Worm (Caenorhabditis elegans) whole organism, L4/young adult: ENCODE results near the gene marc-2.

Experiments
- W03F9.2 ChIP-seq: fragments of 150-350 bp; optimal IDR thresholded peaks from 2 replicates; lab custom pipeline; 2014; ENCODE audit warnings: missing biosample characterization, missing genetic modification characterization
- dao-5 ChIP-seq: sonication (generic microtip); optimal IDR thresholded peaks from 2 replicates; lab custom pipeline; 2016; ENCODE audit warnings: missing genotype, missing genetic modification characterization, moderate library complexity, missing compliant biosample characterization
- him-1 ChIP-seq: sonication (generic microtip); optimal IDR thresholded peaks from 2 replicates; lab custom pipeline; 2016; ENCODE audit warnings: missing genotype, missing genetic modification reagents, missing genetic modification characterization, missing compliant biosample characterization

The marc-2 gene

ce11 chrII:10680614-10681013 is 19.8 kb upstream of the marc-2 start:
- no peak for TF ChIP-seq dao-5 (tag; lab: Kevin White, UChicago)
- no peak for TF ChIP-seq him-1 (tag; lab: Kevin White, UChicago)
- no peak for TF ChIP-seq W03F9.2

- TF ChIP-seq him-1 (tag; lab: Kevin White, UChicago) (no peak), W03F9.2 (no peak), dao-5 (tag; lab: Kevin White, UChicago) (no peak)
These were observed 19.3 kb upstream of the marc-2 start for ce11 chrII:10680130-10680529.

DNA sequence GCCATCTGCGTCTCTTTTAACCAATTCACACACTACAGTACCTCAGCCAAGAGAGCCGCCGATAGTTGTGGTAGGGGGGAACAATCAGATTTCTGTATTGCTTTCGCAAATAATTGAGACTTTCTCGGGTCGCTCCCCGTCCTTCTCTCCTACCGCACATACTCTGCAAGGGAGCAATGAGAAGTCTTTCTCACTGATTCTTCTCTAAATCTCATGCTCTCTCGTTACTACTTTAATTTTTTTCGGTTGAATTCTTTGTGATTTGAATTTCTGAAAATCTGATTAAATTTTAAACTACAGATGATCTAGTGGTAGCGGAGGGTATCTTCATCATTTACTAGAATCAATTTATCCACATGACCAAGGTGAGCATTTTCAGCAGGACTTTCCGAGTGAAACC is 14.5 kb upstream of the marc-2 start, which contains the start of gene ptb-1:
Gene ptb-1, plus strand, starts transcription at position 301 of the 400 bp plus-strand sequence.
- TF ChIP-seq dao-5 (tag; lab: Kevin White, UChicago) (no peak), W03F9.2 (no peak), him-1 (tag; lab: Kevin White, UChicago) (no peak)

DNA sequence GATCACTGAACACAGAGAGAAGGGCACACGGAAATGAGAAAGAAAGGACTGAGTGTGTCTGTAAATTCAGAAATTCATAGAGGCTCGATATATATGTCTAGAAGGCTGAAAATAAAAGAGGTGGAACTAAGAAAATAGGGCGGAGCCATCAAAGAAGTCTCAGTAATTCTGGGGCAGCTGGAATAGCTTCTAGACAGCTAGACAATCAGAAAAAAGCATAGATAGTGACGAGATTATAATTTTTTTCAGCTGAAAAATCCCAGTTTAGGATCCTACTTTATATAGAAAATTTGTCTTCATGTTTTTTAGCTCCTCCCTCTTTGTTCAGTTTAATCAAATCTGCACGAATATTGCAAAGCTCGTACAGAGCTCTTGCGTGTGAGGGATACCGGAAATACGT is 4.2 kb upstream of the marc-2 start, which contains the start of gene D2089.3:
Gene D2089.3, minus strand, starts transcription at position 101 of the 400 bp plus-strand sequence.
- TF ChIP-seq him-1 (tag; lab: Kevin White, UChicago) (no peak), W03F9.2 (no peak), dao-5 (tag; lab: Kevin White, UChicago) (no peak)

DNA sequence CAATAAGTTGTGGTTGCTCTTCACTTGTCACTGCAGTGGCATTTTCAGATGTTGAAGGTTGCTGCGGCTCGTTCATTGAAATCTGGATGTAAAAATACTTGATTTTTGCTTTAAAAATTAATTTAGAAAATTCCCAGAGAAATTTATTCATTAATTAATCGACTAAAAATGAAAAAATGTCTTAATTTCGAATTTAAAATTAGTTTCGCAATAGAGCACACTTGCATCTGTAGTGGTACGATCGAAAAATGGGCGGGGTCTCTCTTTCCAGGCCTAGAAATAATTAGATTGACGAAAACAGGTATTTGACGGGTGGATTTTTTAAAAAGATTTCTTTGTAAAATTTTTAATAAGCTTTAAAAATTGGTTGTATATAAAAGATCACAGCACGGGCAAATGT is 1.9 kb upstream of the marc-2 start, which contains the start of gene D2089.8:
Gene D2089.8, minus strand, starts transcription at position 84 of the 400 bp plus-strand sequence.
- no peak for TF ChIP-seq dao-5 (tag; lab: Kevin White, UChicago)
- TF ChIP-seq him-1 (tag; lab: Kevin White, UChicago): no peak
- TF ChIP-seq W03F9.2: peak; percentile 24

DNA sequence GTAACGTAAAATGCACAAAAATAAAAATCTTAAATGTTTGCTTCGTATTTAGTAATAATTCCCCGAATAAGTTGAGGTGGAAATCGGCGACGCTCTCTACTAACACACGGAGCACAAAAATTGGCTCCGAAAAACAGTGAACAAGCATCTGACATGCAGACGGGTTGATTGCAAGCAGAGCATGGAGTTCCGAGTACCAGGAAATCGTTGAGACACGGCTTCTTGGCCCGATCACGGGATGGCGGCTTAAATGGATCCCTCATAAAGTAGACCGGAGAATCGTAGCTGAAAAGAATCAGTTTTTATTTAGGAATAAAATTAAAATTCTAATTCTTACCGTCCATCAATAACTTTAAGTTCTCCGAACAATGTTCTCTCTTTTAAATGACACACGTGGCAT is 1.5 kb upstream of the marc-2 start:
- TF ChIP-seq W03F9.2 (no peak), him-1 (tag; lab: Kevin White, UChicago) (no peak), dao-5 (tag; lab: Kevin White, UChicago) (no peak)

ce11 chrII:10661448-10662064 is 764 bp upstream of the marc-2 start:
- TF ChIP-seq dao-5 (tag; lab: Kevin White, UChicago): no peak
- no peak for TF ChIP-seq W03F9.2
- TF ChIP-seq him-1 (tag; lab: Kevin White, UChicago): no peak

- TF ChIP-seq W03F9.2 (no peak), dao-5 (tag; lab: Kevin White, UChicago) (no peak), him-1 (tag; lab: Kevin White, UChicago) (no peak)
These were observed 1.2 kb downstream of the marc-2 start for ce11 chrII:10659585-10659984.

- no peak for TF ChIP-seq dao-5 (tag; lab: Kevin White, UChicago)
- TF ChIP-seq him-1 (tag; lab: Kevin White, UChicago): no peak
- peak; percentile 90 for TF ChIP-seq W03F9.2
These were observed 2.1 kb downstream of the marc-2 start, which contains the start of the genes snu-13 and rsp-7 for ce11 chrII:10658576-10659256. Gene snu-13, minus strand, starts transcription at chrII:10658626. Gene rsp-7, plus strand, starts transcription at chrII:10659206.

DNA sequence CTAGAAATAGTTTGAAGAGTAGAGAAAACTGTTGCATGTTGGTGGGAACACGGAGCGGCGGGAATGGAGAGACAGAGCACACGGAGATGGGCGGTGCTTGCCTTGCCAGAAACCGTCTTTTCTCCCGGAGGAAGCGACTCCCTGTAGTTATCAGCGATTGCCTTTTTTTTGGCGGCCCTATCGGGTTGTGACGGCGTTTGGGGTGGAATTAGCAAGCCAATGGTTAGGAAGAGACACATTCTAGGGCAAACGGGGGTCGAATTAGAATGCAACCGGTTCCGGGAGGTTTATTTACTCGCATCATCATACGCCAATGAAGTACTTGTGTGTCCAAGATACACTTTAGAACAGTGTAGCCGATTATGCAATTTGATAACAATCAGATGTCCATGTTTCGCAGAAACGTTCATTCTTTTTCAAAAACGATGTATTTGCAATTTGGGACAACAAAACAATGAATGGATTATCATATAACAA is 3.1 kb downstream of the marc-2 start, which contains the start of gene lact-3:
Gene lact-3, minus strand, starts transcription at position 51 of the 477 bp plus-strand sequence.
- TF ChIP-seq him-1 (tag; lab: Kevin White, UChicago) (no peak), W03F9.2 (no peak), dao-5 (tag; lab: Kevin White, UChicago) (no peak)

- no peak for TF ChIP-seq him-1 (tag; lab: Kevin White, UChicago)
- no peak for TF ChIP-seq W03F9.2
- TF ChIP-seq dao-5 (tag; lab: Kevin White, UChicago): no peak
These were observed 4.4 kb downstream of the marc-2 start for ce11 chrII:10656395-10656794.

DNA sequence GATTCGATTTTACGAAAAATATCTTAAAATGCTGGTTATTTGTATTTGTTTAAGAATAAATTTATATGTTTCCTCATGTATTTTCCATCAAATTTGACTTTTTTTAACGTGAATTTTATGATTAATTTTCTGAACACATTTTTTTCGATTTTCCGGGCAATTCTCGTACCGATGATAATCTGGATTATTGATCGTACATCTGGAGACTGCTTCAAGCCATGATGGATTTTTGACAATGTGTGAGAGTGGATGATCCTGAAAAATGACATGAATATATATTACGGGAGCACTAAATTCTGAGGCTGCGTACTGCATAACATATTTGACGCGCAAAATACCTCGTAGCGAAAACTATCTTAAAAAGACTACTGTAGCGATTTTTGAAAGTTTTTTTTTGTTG is 6.4 kb downstream of the marc-2 start:
- TF ChIP-seq dao-5 (tag; lab: Kevin White, UChicago): no peak
- no peak for TF ChIP-seq W03F9.2
- no peak for TF ChIP-seq him-1 (tag; lab: Kevin White, UChicago)

- TF ChIP-seq dao-5 (tag; lab: Kevin White, UChicago): no peak
- TF ChIP-seq W03F9.2: no peak
- no peak for TF ChIP-seq him-1 (tag; lab: Kevin White, UChicago)
These were observed 7.2 kb downstream of the marc-2 start for ce11 chrII:10653559-10653958.

DNA sequence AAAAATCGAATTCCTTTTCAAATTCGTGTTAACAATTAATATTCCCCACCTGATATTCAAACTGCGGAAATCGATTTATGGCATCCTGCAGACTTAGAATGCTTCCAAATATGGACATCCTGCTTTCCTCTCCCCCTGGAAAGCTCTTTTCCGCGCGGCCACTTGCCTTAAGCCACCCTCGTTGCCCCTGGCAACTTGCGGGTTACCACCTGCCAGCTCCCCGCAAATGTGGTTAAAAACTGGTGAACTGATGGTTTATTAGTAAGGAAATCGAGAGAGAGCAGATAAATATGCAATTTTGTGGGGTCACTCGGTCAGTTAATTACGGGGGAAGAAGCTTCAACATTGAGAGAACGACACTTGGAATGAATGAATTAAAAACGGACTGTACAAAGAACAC is 8.7 kb downstream of the marc-2 start, which contains the start of gene nphp-1:
Gene nphp-1, minus strand, starts transcription at position 145 of the 400 bp plus-strand sequence.
- TF ChIP-seq W03F9.2 (no peak), him-1 (tag; lab: Kevin White, UChicago) (no peak), dao-5 (tag; lab: Kevin White, UChicago) (no peak)
